Worm (Caenorhabditis elegans): ENCODE measurements around the gene F40G12.9.
"Not testable (repeated sequence)": the region's sequence is repeated elsewhere in the genome, so short reads cannot be mapped to it uniquely, and the experiment has no call there.

DNA sequence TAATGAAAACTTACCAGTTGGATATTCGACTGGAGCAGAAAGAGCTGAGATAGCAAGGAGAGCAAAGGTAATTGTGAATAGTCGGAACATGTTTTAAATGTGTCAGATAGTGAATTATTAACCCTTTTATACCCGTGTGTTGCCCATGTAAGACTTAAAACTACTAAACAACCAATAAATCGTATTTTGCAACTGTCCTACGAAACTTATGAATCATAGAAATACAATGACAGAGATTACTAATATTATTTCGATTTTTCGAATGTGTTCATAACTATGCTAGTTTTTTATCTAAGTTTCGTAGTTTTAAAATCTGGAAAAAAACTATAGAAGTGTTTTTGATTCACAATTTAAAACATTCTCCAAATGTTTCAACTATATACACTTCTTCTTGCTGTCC is 24.3 kb downstream of the F40G12.9 start, which contains the start of gene spig-4:
- TF ChIP-seq xbp-1 (tag; optimal IDR thresholded peaks at IDR 0.05); lin-35 (GFP tag; optimal IDR thresholded peaks at IDR 0.05); lir-3 (tag; optimal IDR thresholded peaks at IDR 0.05; ENCODE audit: poor library complexity); lin-13 (GFP tag; optimal IDR thresholded peaks at IDR 0.05); grh-1 (GFP tag; IDR thresholded peaks at IDR 0.05); unc-62 (GFP tag; optimal IDR thresholded peaks at IDR 0.05); Y116A8C.19 (tag; optimal IDR thresholded peaks at IDR 0.05; ENCODE audit: borderline replicate concordance); sptf-1 (tag; optimal IDR thresholded peaks at IDR 0.05); ama-1 (optimal IDR thresholded peaks at IDR 0.05); elt-3 (tag; optimal IDR thresholded peaks at IDR 0.05): not testable (repeated sequence)

Data from whole organism, L1 larva.